Worm (Caenorhabditis elegans): ENCODE data around the gene M163.8.

ce11 chrX:14503800-14504550, 19.0 kb downstream of the M163.8 start, which contains the start of gene M163.1:
- 0 out of 2 replicates have a peak, but pooled peaks have one; percentile 13 for TF ChIP-seq pes-1 (GFP tag; IDR thresholded peaks at IDR 0.05)
- no peak for TF ChIP-seq ets-7 (tag; optimal IDR thresholded peaks at IDR 0.05)
- TF ChIP-seq ama-1 (optimal IDR thresholded peaks at IDR 0.05): no peak
- no peak for TF ChIP-seq flt-1 (GFP tag; IDR thresholded peaks at IDR 0.05)
- no peak for TF ChIP-seq aly-1 (tag; optimal IDR thresholded peaks at IDR 0.05)
- peak; percentile 87 for TF ChIP-seq hmg-4 (GFP tag; optimal IDR thresholded peaks at IDR 0.05)
- no peak for TF ChIP-seq tbx-37 (GFP tag; conservative IDR thresholded peaks at IDR 0.05)
- TF ChIP-seq ceh-13 (GFP tag; optimal IDR thresholded peaks at IDR 0.05): peak; percentile 16
- peak; percentile 15 for TF ChIP-seq F13C5.2 (tag; optimal IDR thresholded peaks at IDR 0.05)
